Fruit fly (Drosophila melanogaster): ENCODE measurements around the gene CG7550.

The CG7550 gene

dm6 chr3L:8076160-8076559, 48.2 kb downstream of the CG7550 start:
- TF ChIP-seq h (GFP tag; optimal IDR thresholded peaks at IDR 0.05) (peak; percentile 18), dl (GFP tag; optimal IDR thresholded peaks at IDR 0.05; ENCODE audit: insufficient read depth in 1 of 2, partially characterized antibody in 2 of 2) (no peak), fru (GFP tag; optimal IDR thresholded peaks at IDR 0.05) (peak; percentile 6), foxo (GFP tag; optimal IDR thresholded peaks at IDR 0.05) (peak in 1 of 2 experiments; percentile 26), Myc (optimal IDR thresholded peaks at IDR 0.05) (no peak), Vsx2 (GFP tag; optimal IDR thresholded peaks at IDR 0.05; ENCODE audit: partially characterized antibody) (no peak), Jra (GFP tag; optimal IDR thresholded peaks at IDR 0.05) (no peak), sv (GFP tag; optimal IDR thresholded peaks at IDR 0.05) (no peak), usp (GFP tag; optimal IDR thresholded peaks at IDR 0.05) (no peak), lola (GFP tag; optimal IDR thresholded peaks at IDR 0.05) (no peak), OdsH (GFP tag; optimal IDR thresholded peaks at IDR 0.05) (no peak), woc (GFP tag; optimal IDR thresholded peaks at IDR 0.05) (no peak), CG9705 (GFP tag; optimal IDR thresholded peaks at IDR 0.05) (no peak), HLH106 (tag; optimal IDR thresholded peaks at IDR 0.05) (peak; percentile 19)

DNA sequence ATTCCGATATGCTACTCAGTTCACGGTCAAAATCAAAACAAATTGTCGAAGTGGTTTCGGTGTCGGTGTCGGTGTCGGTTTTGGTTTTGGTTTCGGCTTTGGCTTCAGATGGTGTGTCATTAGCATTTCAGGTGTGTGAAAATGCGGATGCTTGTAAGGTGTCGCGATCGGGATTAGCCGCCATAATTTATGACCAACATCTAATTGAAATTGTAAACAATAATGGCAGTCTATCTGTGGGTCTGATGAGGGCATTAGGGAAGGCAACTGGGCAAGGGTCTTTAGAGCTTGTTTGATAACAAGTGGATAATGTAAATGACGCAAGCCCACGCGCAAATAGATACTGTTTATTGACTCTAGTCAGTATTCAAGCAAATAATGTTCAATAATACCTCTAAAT, 49.4 kb downstream of the CG7550 start:
- TF ChIP-seq psq (GFP tag; optimal IDR thresholded peaks at IDR 0.05): no peak

dm6 chr3L:8073872-8074271, 50.5 kb downstream of the CG7550 start:
- TF ChIP-seq fru (GFP tag; optimal IDR thresholded peaks at IDR 0.05) (no peak), sage (GFP tag; optimal IDR thresholded peaks at IDR 0.05) (no peak), dmrt93B (GFP tag; optimal IDR thresholded peaks at IDR 0.05) (no peak), HLH106 (tag; optimal IDR thresholded peaks at IDR 0.05) (no peak), woc (GFP tag; optimal IDR thresholded peaks at IDR 0.05) (no peak), jim (GFP tag; optimal IDR thresholded peaks at IDR 0.05) (no peak), Myc (optimal IDR thresholded peaks at IDR 0.05) (no peak)

Data from whole organism, wandering third instar larva.